Worm (Caenorhabditis elegans): ENCODE data around the gene Y54G9A.9.
A peak's percentile ranks its signal among the peaks of the same experiment; 100 is the strongest.

Gene Y54G9A.9

ce11 chrII:13739423-13739822 lies 9.9 kb downstream of the Y54G9A.9 start:
- no peak for TF ChIP-seq lin-15B (tag; optimal IDR thresholded peaks at IDR 0.05)
- TF ChIP-seq lin-39 (tag; optimal IDR thresholded peaks at IDR 0.05) = peak; percentile 15
- peak; percentile 22 for TF ChIP-seq nfya-1 (tag; optimal IDR thresholded peaks at IDR 0.05; ENCODE audit: insufficient read depth)
- peak; percentile 63 for TF ChIP-seq pha-4 (tag; optimal IDR thresholded peaks at IDR 0.05)

- TF ChIP-seq elt-1 (tag; optimal IDR thresholded peaks at IDR 0.05) (no peak), sea-2 (GFP tag; optimal IDR thresholded peaks at IDR 0.05) (no peak), lsy-12 (tag; optimal IDR thresholded peaks at IDR 0.05) (no peak), nfya-1 (tag; optimal IDR thresholded peaks at IDR 0.05; ENCODE audit: insufficient read depth) (peak; percentile 96), ZK546.5 (tag; optimal IDR thresholded peaks at IDR 0.05) (no peak)
Observed at ce11 chrII:13741449-13741848, 11.9 kb downstream of the Y54G9A.9 start, which contains the start of gene mig-14. mig-14 (plus strand) TSS chrII:13741738.

DNA sequence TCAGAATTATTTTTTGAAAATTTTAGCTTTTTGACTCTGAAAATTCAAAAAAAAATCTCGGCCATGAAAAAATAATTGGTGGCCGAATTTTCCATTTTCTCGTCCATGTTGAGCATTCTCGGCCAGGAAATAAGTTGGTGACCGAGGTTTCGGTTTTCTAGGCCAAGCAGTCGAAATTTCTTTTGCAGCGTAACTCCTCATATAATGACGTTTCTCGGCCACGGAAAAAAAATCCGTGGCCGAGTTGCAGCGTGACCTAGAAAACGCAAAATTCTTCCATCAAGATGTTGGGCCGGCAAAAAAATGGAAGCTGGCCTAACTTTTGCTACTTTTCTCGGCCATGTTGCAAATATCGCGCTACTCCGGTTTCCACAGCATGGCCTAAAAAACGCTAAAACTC lies 20.6 kb downstream of the Y54G9A.9 start:
- TF ChIP-seq ama-1 (optimal IDR thresholded peaks at IDR 0.05) (no peak), jun-1 (tag; optimal IDR thresholded peaks at IDR 0.05) (no peak), ZK546.5 (tag; optimal IDR thresholded peaks at IDR 0.05) (no peak), eor-1 (tag; optimal IDR thresholded peaks at IDR 0.05) (no peak), unc-62 (GFP tag; optimal IDR thresholded peaks at IDR 0.05) (no peak), sea-2 (GFP tag; optimal IDR thresholded peaks at IDR 0.05) (no peak), nhr-25 (tag; optimal IDR thresholded peaks at IDR 0.05) (no peak), fos-1 (tag; optimal IDR thresholded peaks at IDR 0.05) (no peak), mml-1 (tag; optimal IDR thresholded peaks at IDR 0.05) (no peak), ceh-16 (tag; optimal IDR thresholded peaks at IDR 0.05) (no peak), R02D3.7 (tag; optimal IDR thresholded peaks at IDR 0.05) (no peak), nhr-67 (tag; optimal IDR thresholded peaks at IDR 0.05) (no peak)

DNA sequence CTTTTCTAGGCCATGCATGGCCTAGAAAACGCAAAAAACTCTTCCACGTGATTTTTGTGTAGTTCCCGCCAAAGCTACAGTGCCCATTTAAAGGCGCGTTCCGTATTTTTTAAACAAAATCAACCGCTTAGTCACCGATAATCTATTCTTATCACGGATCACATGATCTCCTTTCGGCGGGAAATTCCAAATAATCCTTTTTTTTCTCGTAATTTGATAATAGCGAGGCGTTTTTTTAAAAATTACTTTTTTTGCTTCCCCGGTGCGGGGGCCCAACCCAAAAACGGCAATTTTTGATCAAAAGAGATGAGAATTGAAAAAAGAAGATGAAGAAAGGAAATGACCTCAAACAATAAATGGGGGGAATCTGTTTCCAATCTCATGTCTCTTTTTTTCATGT lies 21.5 kb downstream of the Y54G9A.9 start:
- TF ChIP-seq nhr-28 (tag; optimal IDR thresholded peaks at IDR 0.05) = no peak
- peak; percentile 45 for TF ChIP-seq pha-4 (tag; optimal IDR thresholded peaks at IDR 0.05)

- TF ChIP-seq nhr-23 (tag; optimal IDR thresholded peaks at IDR 0.05) = no peak
- TF ChIP-seq nhr-28 (tag; optimal IDR thresholded peaks at IDR 0.05) = no peak
- no peak for TF ChIP-seq elt-3 (tag; optimal IDR thresholded peaks at IDR 0.05)
- TF ChIP-seq unc-39 (tag; optimal IDR thresholded peaks at IDR 0.05) = no peak
- no peak for TF ChIP-seq nhr-25 (tag; optimal IDR thresholded peaks at IDR 0.05)
- no peak for TF ChIP-seq mdl-1 (tag; optimal IDR thresholded peaks at IDR 0.05)
- TF ChIP-seq unc-62 (GFP tag; optimal IDR thresholded peaks at IDR 0.05) = no peak
- TF ChIP-seq ceh-82 (tag; optimal IDR thresholded peaks at IDR 0.05) = no peak
- no peak for TF ChIP-seq fos-1 (tag; optimal IDR thresholded peaks at IDR 0.05)
- TF ChIP-seq elt-2 (tag; optimal IDR thresholded peaks at IDR 0.05) = no peak
- TF ChIP-seq ZK546.5 (tag; optimal IDR thresholded peaks at IDR 0.05) = no peak
- no peak for TF ChIP-seq ama-1 (optimal IDR thresholded peaks at IDR 0.05)
- no peak for TF ChIP-seq lin-15B (tag; optimal IDR thresholded peaks at IDR 0.05)
- TF ChIP-seq nhr-43 (tag; optimal IDR thresholded peaks at IDR 0.05; ENCODE audit: poor library complexity, severe bottlenecking) = no peak
- TF ChIP-seq nhr-67 (tag; optimal IDR thresholded peaks at IDR 0.05) = no peak
- no peak for TF ChIP-seq nhr-11 (tag; optimal IDR thresholded peaks at IDR 0.05)
- TF ChIP-seq snpc-4 (tag; optimal IDR thresholded peaks at IDR 0.05) = no peak
- no peak for TF ChIP-seq skn-1 (tag; optimal IDR thresholded peaks at IDR 0.05)
- TF ChIP-seq jun-1 (tag; optimal IDR thresholded peaks at IDR 0.05) = no peak
- TF ChIP-seq aly-2 (tag; optimal IDR thresholded peaks at IDR 0.05) = no peak
Observed at ce11 chrII:13752016-13752415, 22.5 kb downstream of the Y54G9A.9 start, which contains the start of gene arrd-14. arrd-14 (plus strand) TSS chrII:13752316.

DNA sequence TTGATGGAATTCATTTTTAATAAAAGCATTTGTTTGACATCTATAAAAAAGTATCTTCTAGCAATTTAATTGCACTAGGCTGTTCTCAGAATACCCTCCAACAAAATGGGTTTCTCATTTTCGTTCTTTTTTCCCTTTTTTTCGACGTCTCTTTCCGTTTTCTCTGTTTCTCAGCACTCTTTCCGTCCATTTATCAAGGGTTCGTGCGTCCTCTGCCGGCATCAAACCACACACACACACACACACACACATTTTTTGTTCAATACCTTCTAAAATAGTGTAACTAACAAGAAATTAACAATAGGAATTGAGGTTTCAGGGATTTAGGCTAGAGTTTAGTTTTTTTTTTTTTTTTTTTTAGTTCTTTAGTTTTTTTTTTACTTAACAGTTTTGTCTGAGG lies 26.7 kb downstream of the Y54G9A.9 start:
- TF ChIP-seq R02D3.7 (tag; optimal IDR thresholded peaks at IDR 0.05) = no peak
- TF ChIP-seq fkh-10 (GFP tag; optimal IDR thresholded peaks at IDR 0.05) = no peak
- no peak for TF ChIP-seq ztf-11 (tag; optimal IDR thresholded peaks at IDR 0.05)
- no peak for TF ChIP-seq aly-2 (tag; optimal IDR thresholded peaks at IDR 0.05)
- TF ChIP-seq nfya-1 (tag; optimal IDR thresholded peaks at IDR 0.05; ENCODE audit: insufficient read depth) = peak; percentile 29
- TF ChIP-seq ceh-82 (tag; optimal IDR thresholded peaks at IDR 0.05) = no peak
- TF ChIP-seq hmg-11 (tag; optimal IDR thresholded peaks at IDR 0.05) = peak; percentile 15
- TF ChIP-seq nhr-67 (tag; optimal IDR thresholded peaks at IDR 0.05) = no peak
- TF ChIP-seq lin-15B (tag; optimal IDR thresholded peaks at IDR 0.05) = no peak
- no peak for TF ChIP-seq nhr-77 (tag; optimal IDR thresholded peaks at IDR 0.05)
- TF ChIP-seq lin-39 (tag; optimal IDR thresholded peaks at IDR 0.05) = peak; percentile 40
